Fruit fly (Drosophila melanogaster) whole organism, embryonic: ENCODE measurements around the gene Prp39.

Experiments used
- ATbp ChIP-seq: fragments of 200-800 bp; sonication (Bioruptor generic); optimal IDR thresholded peaks from 2 replicates; lab custom pipeline; 2017; ENCODE audit warnings: missing biosample characterization, mild to moderate bottlenecking, missing genetic modification characterization, missing genetic modification reagents
- Awh ChIP-seq: fragments of 200-800 bp; sonication (Bioruptor generic); IDR thresholded peaks from 2 replicates; pipeline ENCODE4, ENCODE4 v1.3.6; 2022; ENCODE audit warnings: missing biosample characterization, missing genetic modification characterization
- Blimp-1 ChIP-seq: fragments of 200-800 bp; sonication (Bioruptor generic); optimal IDR thresholded peaks from 3 replicates; lab custom pipeline; 2018; ENCODE audit warnings: missing biosample characterization, missing genetic modification characterization, mild to moderate bottlenecking, moderate library complexity, missing genetic modification reagents
- CG12236 ChIP-seq: fragments of 200-800 bp; sonication (Bioruptor generic); optimal IDR thresholded peaks from 2 replicates; lab custom pipeline; 2016; ENCODE audit warnings: missing biosample characterization, missing genetic modification characterization
- CG15479 ChIP-seq: fragments of 200-800 bp; sonication (Bioruptor generic); optimal IDR thresholded peaks from 3 replicates; lab custom pipeline; 2019; ENCODE audit warnings: missing biosample characterization, mild to moderate bottlenecking, missing genetic modification characterization, moderate library complexity
- CG1602 ChIP-seq: fragments of 200-800 bp; sonication (Bioruptor generic); optimal IDR thresholded peaks from 3 replicates; lab custom pipeline; 2016; ENCODE audit warnings: missing biosample characterization, missing genetic modification characterization
- CG17359 ChIP-seq: fragments of 200-800 bp; sonication (Bioruptor generic); optimal IDR thresholded peaks from 3 replicates; lab custom pipeline; 2018; ENCODE audit warnings: missing biosample characterization, mild to moderate bottlenecking, missing genetic modification characterization, moderate library complexity
- CG2199 ChIP-seq: fragments of 200-800 bp; sonication (Bioruptor generic); IDR thresholded peaks from 3 replicates; pipeline ENCODE4 v1.3.6; 2022; ENCODE audit warnings: missing biosample characterization, missing genetic modification characterization
- CG31388 ChIP-seq: fragments of 200-800 bp; sonication (Bioruptor generic); optimal IDR thresholded peaks from 2 replicates; lab custom pipeline; 2016; ENCODE audit warnings: missing biosample characterization, missing genetic modification characterization
- CG32767 ChIP-seq: fragments of 200-800 bp; sonication (Bioruptor generic); IDR thresholded peaks from 2 replicates; pipeline ENCODE4 v1.3.6; 2022; ENCODE audit warnings: missing biosample characterization, missing genetic modification characterization
- CG4360 ChIP-seq: fragments of 200-800 bp; sonication (Bioruptor generic); IDR thresholded peaks from 2 replicates; pipeline ENCODE4 v1.3.6; 2022; ENCODE audit warnings: missing biosample characterization, missing genetic modification characterization
- CG7963 ChIP-seq: fragments of 200-800 bp; sonication (Bioruptor generic); IDR thresholded peaks from 3 replicates; pipeline ENCODE4 v1.3.6; 2022; ENCODE audit warnings: missing biosample characterization, missing genetic modification characterization; ENCODE audit not compliant: partially characterized antibody
- CG9876 ChIP-seq: fragments of 200-800 bp; sonication (Bioruptor generic); optimal IDR thresholded peaks from 2 replicates; lab custom pipeline; 2016; ENCODE audit warnings: missing biosample characterization, missing genetic modification characterization
- D ChIP-seq, 2 experiments: fragments of 200-800 bp in 1 of 2; fragments of >200 bp in 1 of 2; sonication (Bioruptor generic) in 1 of 2; optimal IDR thresholded peaks; 2 replicates in 1 of 2; 3 replicates in 1 of 2; lab custom pipeline; 2017; ENCODE audit warnings: mild to moderate bottlenecking in 1 of 2, missing biosample characterization in 1 of 2, missing genetic modification characterization in 1 of 2, missing genetic modification reagents in 1 of 2
- Elba2 ChIP-seq: fragments of 200-800 bp; sonication (Bioruptor generic); optimal IDR thresholded peaks from 3 replicates; lab custom pipeline; 2016; ENCODE audit warnings: missing biosample characterization, missing genetic modification characterization
- GATAe ChIP-seq: fragments of 200-800 bp; sonication (Bioruptor generic); conservative IDR thresholded peaks from 2 replicates; pipeline ENCODE4 v1.3.6; 2022; ENCODE audit warnings: missing biosample characterization, missing genetic modification characterization
- HHEX ChIP-seq: fragments of 200-800 bp; sonication (Bioruptor generic); optimal IDR thresholded peaks from 3 replicates; lab custom pipeline; 2017; ENCODE audit warnings: missing biosample characterization, mild to moderate bottlenecking, missing genetic modification characterization, missing genetic modification reagents
- HmgD ChIP-seq: fragments of 200-800 bp; sonication (Bioruptor generic); optimal IDR thresholded peaks from 3 replicates; lab custom pipeline; 2016; ENCODE audit warnings: missing biosample characterization, missing genetic modification characterization
- HmgZ ChIP-seq: fragments of 200-800 bp; sonication (Bioruptor generic); optimal IDR thresholded peaks from 2 replicates; lab custom pipeline; 2018; ENCODE audit warnings: missing biosample characterization, mild to moderate bottlenecking, missing genetic modification characterization
- Hr51 ChIP-seq, 2 experiments: fragments of 200-800 bp; sonication (Bioruptor generic); optimal IDR thresholded peaks; 2 replicates in 1 of 2; 3 replicates in 1 of 2; lab custom pipeline; 2016 to 2018; ENCODE audit warnings: missing biosample characterization in 2 of 2, missing genetic modification characterization in 2 of 2, mild to moderate bottlenecking in 1 of 2, moderate library complexity in 1 of 2
- Hsf ChIP-seq: fragments of 200-800 bp; sonication (Bioruptor generic); optimal IDR thresholded peaks from 3 replicates; lab custom pipeline; 2016; ENCODE audit warnings: missing biosample characterization, missing genetic modification characterization
- Kr ChIP-seq: fragments of 200-800 bp; sonication (Bioruptor generic); optimal IDR thresholded peaks from 2 replicates; lab custom pipeline; 2017; ENCODE audit warnings: missing biosample characterization, mild to moderate bottlenecking, missing genetic modification characterization
- Med ChIP-seq: fragments of 200-800 bp; sonication (Bioruptor generic); peaks from one replicate; lab custom pipeline; 2016; ENCODE audit warnings: missing biosample characterization, missing genetic modification characterization, mild to moderate bottlenecking, inconsistent platforms, moderate library complexity
- Nf-YB ChIP-seq: fragments of 200-800 bp; sonication (Bioruptor generic); optimal IDR thresholded peaks from 3 replicates; lab custom pipeline; 2019; ENCODE audit warnings: missing biosample characterization, mild to moderate bottlenecking, missing genetic modification characterization, moderate library complexity
- Pdp1 ChIP-seq, 2 experiments: fragments of 200-800 bp; sonication (Bioruptor generic); optimal IDR thresholded peaks; 3 replicates each; lab custom pipeline; 2016; ENCODE audit warnings: missing biosample characterization in 2 of 2, missing genetic modification characterization in 2 of 2, mild to moderate bottlenecking in 1 of 2, moderate library complexity in 1 of 2
- bbx ChIP-seq: fragments of 200-800 bp; sonication (Bioruptor generic); IDR thresholded peaks from 2 replicates; pipeline ENCODE4 v1.3.6; 2022; ENCODE audit warnings: missing biosample characterization, missing genetic modification characterization; ENCODE audit not compliant: partially characterized antibody
- br ChIP-seq: fragments of >200 bp; optimal IDR thresholded peaks from 2 replicates; lab custom pipeline; 2017
- cg ChIP-seq: fragments of 200-800 bp; sonication (Bioruptor generic); optimal IDR thresholded peaks from 3 replicates; lab custom pipeline; 2019; ENCODE audit warnings: missing biosample characterization, mild to moderate bottlenecking, missing genetic modification characterization, moderate library complexity
- ewg ChIP-seq: fragments of 200-800 bp; sonication (Bioruptor generic); optimal IDR thresholded peaks from 3 replicates; lab custom pipeline; 2017; ENCODE audit warnings: mild to moderate bottlenecking, missing biosample characterization, missing genetic modification reagents, missing genetic modification characterization
- exex ChIP-seq: fragments of 200-800 bp; sonication (Bioruptor generic); optimal IDR thresholded peaks from 4 replicates; lab custom pipeline; 2018; ENCODE audit warnings: missing biosample characterization, mild to moderate bottlenecking, missing genetic modification characterization, moderate library complexity
- fd64A ChIP-seq: fragments of 200-800 bp; sonication (Bioruptor generic); optimal IDR thresholded peaks from 3 replicates; lab custom pipeline; 2018; ENCODE audit warnings: missing biosample characterization, mild to moderate bottlenecking, missing genetic modification characterization
- gfzf ChIP-seq: fragments of 200-800 bp; sonication (Bioruptor generic); optimal IDR thresholded peaks from 2 replicates; lab custom pipeline; 2016; ENCODE audit warnings: missing biosample characterization, mild to moderate bottlenecking, missing genetic modification characterization, moderate library complexity
- insv ChIP-seq, 2 experiments: fragments of 200-800 bp; sonication (Bioruptor generic); optimal IDR thresholded peaks; 3 replicates each; lab custom pipeline; 2016 to 2018; ENCODE audit warnings: missing biosample characterization in 2 of 2, missing genetic modification characterization in 2 of 2
- inv ChIP-seq: fragments of 200-800 bp; sonication (Bioruptor generic); IDR thresholded peaks from 2 replicates; pipeline ENCODE4 v1.3.6; 2022; ENCODE audit warnings: missing biosample characterization, missing genetic modification characterization; ENCODE audit not compliant: partially characterized antibody
- jing ChIP-seq: fragments of 200-800 bp; sonication (Bioruptor generic); optimal IDR thresholded peaks from 2 replicates; lab custom pipeline; 2018; ENCODE audit warnings: missing biosample characterization, mild to moderate bottlenecking, missing genetic modification characterization
- mirr ChIP-seq: fragments of 200-800 bp; sonication (Bioruptor generic); optimal IDR thresholded peaks from 3 replicates; lab custom pipeline; 2018; ENCODE audit warnings: missing biosample characterization, mild to moderate bottlenecking, missing genetic modification characterization
- onecut ChIP-seq: fragments of 200-800 bp; sonication (Bioruptor generic); IDR thresholded peaks from 2 replicates; pipeline ENCODE4 v1.3.6; 2022; ENCODE audit warnings: missing biosample characterization, missing genetic modification characterization
- pum ChIP-seq: fragments of 200-800 bp; sonication (Bioruptor generic); optimal IDR thresholded peaks from 2 replicates; lab custom pipeline; 2016; ENCODE audit warnings: missing biosample characterization, missing genetic modification characterization
- sd ChIP-seq: fragments of 200-800 bp; sonication (Bioruptor generic); optimal IDR thresholded peaks from 3 replicates; lab custom pipeline; 2018; ENCODE audit warnings: missing biosample characterization, mild to moderate bottlenecking, missing genetic modification characterization, moderate library complexity
- wor ChIP-seq: fragments of 200-800 bp; sonication (Bioruptor generic); IDR thresholded peaks from 2 replicates; pipeline ENCODE4 v1.3.6; 2022; ENCODE audit warnings: missing biosample characterization, missing genetic modification characterization

Prp39 gene

DNA sequence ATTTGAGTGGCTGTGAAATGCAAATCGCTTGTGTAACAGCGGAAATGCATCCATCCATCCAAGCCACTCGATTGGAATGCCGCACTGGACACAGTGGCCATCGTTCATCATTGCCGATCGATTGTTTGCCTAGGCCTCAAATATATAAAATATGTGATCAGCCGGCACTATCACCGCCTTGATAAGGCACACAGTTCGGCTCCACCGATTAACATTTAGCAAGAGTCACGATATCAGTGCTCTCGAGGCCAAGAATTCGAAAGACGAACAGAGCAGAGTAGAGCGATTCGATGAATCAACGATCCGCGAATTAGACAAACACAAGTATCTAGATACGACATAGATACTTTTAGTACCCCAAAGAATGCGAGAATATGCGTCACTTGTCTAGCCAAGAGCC lies 30.5 kb downstream of the Prp39 start:
- TF ChIP-seq jing = no peak
- no peak for TF ChIP-seq wor (GFP tag; lab: Robert Waterston, UW)
- TF ChIP-seq Med (GFP tag; lab: Kevin White, UChicago) = peak; percentile 52
- TF ChIP-seq sd = peak; percentile 84
- peak; percentile 79 for TF ChIP-seq exex (tag; lab: Kevin White, UChicago)
- peak; percentile 51; the same call in 1 of the 2 replicates for TF ChIP-seq GATAe (GFP tag; lab: Robert Waterston, UW)
- peak; percentile 1 for TF ChIP-seq HmgZ
- TF ChIP-seq mirr = peak; percentile 45

DNA sequence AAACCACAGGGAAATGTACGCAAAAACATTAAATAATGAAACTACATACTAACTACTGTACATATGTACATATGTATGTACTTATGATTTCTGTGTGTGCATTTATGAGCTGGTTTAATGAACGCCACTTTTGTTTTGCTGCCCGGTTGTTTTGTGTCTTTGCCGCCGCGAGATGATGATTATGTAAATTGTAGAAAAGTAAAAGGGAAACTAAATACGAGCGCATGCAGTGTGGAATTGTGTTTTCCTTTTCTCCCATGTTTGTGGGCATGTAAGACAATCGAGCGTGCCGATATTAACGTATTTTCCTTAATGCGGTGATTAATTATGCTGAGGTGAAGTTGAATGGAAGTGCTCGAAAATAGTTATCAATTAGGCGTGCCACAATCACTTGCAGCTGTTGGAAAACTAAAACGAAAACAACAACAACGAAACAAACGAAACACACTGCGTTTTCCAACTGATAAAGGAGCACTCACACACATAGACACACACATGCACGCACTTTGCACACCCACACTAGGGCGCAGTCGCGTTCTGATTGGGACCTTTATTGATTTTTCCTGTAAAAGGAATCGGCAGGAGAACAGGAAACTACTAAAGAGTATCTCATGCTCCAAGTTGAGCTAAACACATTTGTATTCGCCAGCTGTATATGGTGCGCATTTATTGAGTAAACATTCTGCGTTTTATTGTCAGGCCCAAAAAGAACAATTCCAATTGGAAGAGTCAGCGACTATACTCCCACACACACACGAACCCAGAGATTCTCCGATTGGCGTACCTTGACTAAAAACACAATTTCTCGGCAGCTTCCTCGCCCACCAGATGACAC lies 32.1 kb downstream of the Prp39 start:
- TF ChIP-seq Awh (GFP tag; lab: Robert Waterston, UW) = no peak; the same call in 1 of the 2 replicates
- no peak for TF ChIP-seq CG31388 (GFP tag; lab: Kevin White, UChicago)
- TF ChIP-seq gfzf (GFP tag; lab: Kevin White, UChicago) = no peak
- peak; percentile 64 for TF ChIP-seq fd64A (GFP tag; lab: Kevin White, UChicago)
- TF ChIP-seq inv (GFP tag; lab: Robert Waterston, UW) = no peak
- TF ChIP-seq ATbp (GFP tag; lab: Kevin White, UChicago) = peak; percentile 14
- TF ChIP-seq CG17359 (tag; lab: Kevin White, UChicago) = no peak
- peak; percentile 54 for TF ChIP-seq Med (GFP tag; lab: Kevin White, UChicago)
- peak; percentile 32 for TF ChIP-seq Nf-YB (GFP tag; lab: Kevin White, UChicago)
- TF ChIP-seq CG2199 (GFP tag; lab: Robert Waterston, UW) = 0 out of 3 replicates have a peak, but pooled peaks have one; percentile 8
- TF ChIP-seq CG12236 (GFP tag; lab: Kevin White, UChicago) = peak; percentile 24
- TF ChIP-seq br (lab: Kevin White, UChicago) = no peak
- peak; percentile 92 for TF ChIP-seq Elba2
- TF ChIP-seq CG1602 (GFP tag; lab: Kevin White, UChicago) = no peak
- peak; percentile 15 for TF ChIP-seq HmgD (GFP tag; lab: Kevin White, UChicago)
- 0 out of 3 replicates have a peak, but pooled peaks have one; percentile 15 for TF ChIP-seq CG7963 (GFP tag; lab: Robert Waterston, UW)
- no peak for TF ChIP-seq pum (GFP tag; lab: Kevin White, UChicago)
- peak; percentile 46 for TF ChIP-seq ewg (GFP tag; lab: Kevin White, UChicago)
- TF ChIP-seq insv (GFP tag; optimal IDR thresholded peaks at IDR 0.05; lab: Kevin White, UChicago) = peak; percentile 98 to 99
- TF ChIP-seq CG15479 (GFP tag; lab: Kevin White, UChicago) = peak; percentile 92
- TF ChIP-seq Blimp-1 (GFP tag; lab: Kevin White, UChicago) = peak; percentile 71
- TF ChIP-seq onecut (GFP tag; lab: Robert Waterston, UW) = peak; percentile 98
- peak; percentile 55 for TF ChIP-seq D (optimal IDR thresholded peaks at IDR 0.05; lab: Kevin White, UChicago)
- TF ChIP-seq D (GFP tag; optimal IDR thresholded peaks at IDR 0.05; lab: Kevin White, UChicago) = no peak
- no peak for TF ChIP-seq Hsf (GFP tag; lab: Kevin White, UChicago)
- peak in 1 of 2 experiments; percentile 60 for TF ChIP-seq Pdp1 (GFP tag; optimal IDR thresholded peaks at IDR 0.05; lab: Kevin White, UChicago)
- TF ChIP-seq bbx (GFP tag; lab: Robert Waterston, UW) = 0 out of 2 replicates have a peak, but pooled peaks have one; percentile 19
- no peak for TF ChIP-seq HHEX (GFP tag; lab: Kevin White, UChicago)
- TF ChIP-seq cg (GFP tag; lab: Kevin White, UChicago) = peak; percentile 89
- TF ChIP-seq CG9876 (GFP tag; lab: Kevin White, UChicago) = no peak
- 0 out of 2 replicates have a peak, but pooled peaks have one; percentile 30 for TF ChIP-seq CG32767 (GFP tag; lab: Robert Waterston, UW)
- no peak for TF ChIP-seq Hr51 (GFP tag; optimal IDR thresholded peaks at IDR 0.05; lab: Kevin White, UChicago)
- no peak for TF ChIP-seq Kr (GFP tag; lab: Kevin White, UChicago)
- peak; percentile 72 for TF ChIP-seq CG4360
